Fruit fly (Drosophila melanogaster) S2 (cell line): ENCODE data around the gene CG8001.

ENCODE experiments used
- CG8478 ChIP-seq: fragments of >200 bp; optimal IDR thresholded peaks from 2 replicates; lab custom pipeline; 2018
- CTCF ChIP-seq, 2 experiments: fragments of >200 bp; optimal IDR thresholded peaks; 2 replicates each; lab custom pipeline; 2018

Gene CG8001

dm6 chr3L:1774713-1775648, 19.0 kb downstream of the CG8001 start, which contains the start of the genes CG13933 and PolD2:
TSS of gene CG13933 (minus strand) at chr3L:1775147.
TSS of gene PolD2 (plus strand) at chr3L:1775633.
- TF ChIP-seq CG8478 (lab: Kevin White, UChicago) (no peak), CTCF (optimal IDR thresholded peaks at IDR 0.05; lab: Kevin White, UChicago) (no peak)

DNA sequence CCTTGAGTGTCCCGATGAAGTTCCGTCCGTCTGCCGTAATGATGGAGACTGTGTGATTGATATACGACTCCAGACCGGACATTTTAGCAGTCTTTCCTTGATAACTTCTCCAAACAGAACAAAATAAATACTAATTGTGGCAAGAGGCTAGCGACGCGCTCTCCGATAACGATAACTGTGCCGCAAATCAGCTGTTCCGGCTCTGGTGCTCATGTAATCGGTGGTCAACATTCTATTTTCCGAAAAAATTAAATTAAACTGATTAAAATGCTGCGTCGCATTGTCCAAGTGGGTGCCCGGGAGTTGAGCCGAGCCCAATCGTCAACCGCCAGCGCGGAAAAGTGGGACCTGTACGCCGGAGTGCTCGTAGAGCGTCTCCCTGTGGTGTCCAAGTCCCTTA, 21.3 kb downstream of the CG8001 start, which contains the start of the genes CG2021 and mRpL46:
CG2021 (minus strand) TSS at position 163 of the 400 bp plus-strand sequence.
mRpL46 (plus strand) TSS at position 191 of the 400 bp plus-strand sequence.
- no peak for TF ChIP-seq CTCF (optimal IDR thresholded peaks at IDR 0.05; lab: Kevin White, UChicago)
- TF ChIP-seq CG8478 (lab: Kevin White, UChicago), result no peak

dm6 chr3L:1784092-1784491, 28.1 kb downstream of the CG8001 start:
- TF ChIP-seq CTCF (optimal IDR thresholded peaks at IDR 0.05; lab: Kevin White, UChicago) (no peak), CG8478 (lab: Kevin White, UChicago) (no peak)

DNA sequence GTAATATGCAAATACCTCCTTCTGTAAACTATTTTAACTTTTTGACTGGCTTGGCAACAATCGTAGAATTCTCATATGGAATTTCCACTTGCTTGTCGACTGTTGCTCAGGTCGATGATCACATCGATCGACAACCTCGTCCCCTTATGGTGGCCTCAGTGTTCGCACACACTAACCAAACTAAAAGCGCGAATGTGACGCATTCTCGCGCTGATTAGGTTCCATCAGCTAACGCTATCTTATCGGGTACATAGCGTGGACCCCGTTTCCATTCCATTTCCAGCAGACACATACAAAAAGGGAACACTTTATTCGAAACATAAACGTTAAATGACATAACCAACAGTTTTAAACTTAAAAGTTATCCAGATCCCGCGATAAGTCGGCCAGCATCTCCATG, 33.4 kb downstream of the CG8001 start:
- TF ChIP-seq CG8478 (lab: Kevin White, UChicago) (no peak), CTCF (optimal IDR thresholded peaks at IDR 0.05; lab: Kevin White, UChicago) (no peak)

- no peak for TF ChIP-seq CG8478 (lab: Kevin White, UChicago)
- no peak for TF ChIP-seq CTCF (optimal IDR thresholded peaks at IDR 0.05; lab: Kevin White, UChicago)
Measured at dm6 chr3L:1794164-1794942, 38.4 kb downstream of the CG8001 start.

dm6 chr3L:1794943-1795696, 39.2 kb downstream of the CG8001 start, which contains the start of the genes alpha-Spec, dlt and Cdc37:
TSS of gene alpha-Spec (minus strand) at chr3L:1795328.
TSS of gene dlt (minus strand) at chr3L:1795328.
TSS of gene Cdc37 (plus strand) at chr3L:1795392.
- TF ChIP-seq CG8478 (lab: Kevin White, UChicago), result no peak
- peak; percentile 89 to 92 for TF ChIP-seq CTCF (optimal IDR thresholded peaks at IDR 0.05; lab: Kevin White, UChicago)

dm6 chr3L:1797005-1797404, 41.0 kb downstream of the CG8001 start, which contains the start of gene CG12020:
TSS of gene CG12020 (plus strand) at chr3L:1797305.
- TF ChIP-seq CTCF (optimal IDR thresholded peaks at IDR 0.05; lab: Kevin White, UChicago) (no peak), CG8478 (lab: Kevin White, UChicago) (no peak)

- TF ChIP-seq CTCF (optimal IDR thresholded peaks at IDR 0.05; lab: Kevin White, UChicago) (peak in 1 of 2 experiments; percentile 33), CG8478 (lab: Kevin White, UChicago) (no peak)
Measured at dm6 chr3L:1798649-1799048, 42.7 kb downstream of the CG8001 start, which contains the start of gene Patj. TSS of gene Patj (plus strand) at chr3L:1798803.

DNA sequence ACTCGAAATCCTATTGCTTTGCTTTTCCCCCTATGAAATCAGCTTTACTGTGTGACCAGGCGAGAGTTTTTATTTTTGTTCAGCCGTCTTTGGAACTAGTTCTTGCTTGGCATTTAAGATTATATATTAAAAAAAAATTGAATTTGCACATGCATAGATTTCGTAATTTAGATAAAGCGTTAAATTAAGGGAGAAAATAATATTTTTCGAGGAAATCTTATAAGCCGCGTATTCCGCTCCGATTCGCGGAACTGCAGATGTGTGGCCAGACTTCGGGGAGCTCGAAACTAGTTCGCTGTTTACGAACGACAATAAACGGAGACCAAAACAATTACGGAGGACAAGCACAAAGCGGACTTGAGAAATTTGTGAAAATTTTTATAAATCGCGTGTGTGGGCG, 46.8 kb downstream of the CG8001 start, which contains the start of the genes JTBR and CG42676:
JTBR (minus strand) TSS at position 55 of the 400 bp plus-strand sequence.
CG42676 (plus strand) TSS at position 306 of the 400 bp plus-strand sequence.
- TF ChIP-seq CTCF (optimal IDR thresholded peaks at IDR 0.05; lab: Kevin White, UChicago) (no peak), CG8478 (lab: Kevin White, UChicago) (no peak)

DNA sequence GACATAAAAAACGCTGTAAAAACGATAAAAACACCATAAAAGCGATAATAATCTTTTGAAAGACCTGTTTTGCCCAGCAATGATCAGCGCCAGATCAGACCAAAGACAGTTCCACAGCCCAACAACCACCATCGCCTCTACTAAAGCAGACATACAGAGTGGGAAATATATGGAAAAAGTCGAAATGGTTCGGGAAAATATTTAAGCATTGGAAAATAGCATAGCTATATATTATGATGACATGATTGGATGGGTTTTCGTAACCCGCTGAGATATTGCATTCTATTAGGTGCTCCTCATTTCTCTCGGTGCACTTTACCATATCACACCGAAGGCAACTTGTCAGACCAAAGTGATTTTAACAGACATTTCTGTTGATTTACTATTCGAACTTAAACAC, 52.7 kb downstream of the CG8001 start:
- TF ChIP-seq CG8478 (lab: Kevin White, UChicago), result no peak
- TF ChIP-seq CTCF (optimal IDR thresholded peaks at IDR 0.05; lab: Kevin White, UChicago), result no peak
